Worm (Caenorhabditis elegans) whole organism, late embryonic: ENCODE results near the gene nhr-19.

Experiments used
- C08G9.2 ChIP-seq: sonication (generic microtip); optimal IDR thresholded peaks from 2 replicates; lab custom pipeline; 2016; ENCODE audit warnings: mild to moderate bottlenecking, missing genetic modification characterization, moderate library complexity, missing compliant biosample characterization
- F13H6.1 ChIP-seq: sonication (generic microtip); optimal IDR thresholded peaks from 2 replicates; lab custom pipeline; 2016; ENCODE audit warnings: missing genetic modification characterization, missing compliant biosample characterization
- K09A11.1 ChIP-seq: sonication (generic microtip); optimal IDR thresholded peaks from 2 replicates; lab custom pipeline; 2017; ENCODE audit warnings: antibody characterized with exemption, mild to moderate bottlenecking, missing genetic modification characterization, missing compliant biosample characterization; ENCODE audit not compliant: insufficient read depth
- T23F11.4 ChIP-seq: fragments of 200-800 bp; sonication (Bioruptor generic); optimal IDR thresholded peaks from 2 replicates; lab custom pipeline; 2018; ENCODE audit warnings: mild to moderate bottlenecking, missing genetic modification characterization, missing compliant biosample characterization
- Y22D7AL.16 ChIP-seq: sonication (generic microtip); optimal IDR thresholded peaks from 2 replicates; lab custom pipeline; 2016; ENCODE audit warnings: missing genetic modification characterization, missing compliant biosample characterization
- ahr-1 ChIP-seq: sonication (generic microtip); optimal IDR thresholded peaks from 2 replicates; lab custom pipeline; 2016; ENCODE audit warnings: missing genetic modification characterization, missing compliant biosample characterization
- ceh-14 ChIP-seq: sonication (generic microtip); optimal IDR thresholded peaks from 2 replicates; lab custom pipeline; 2016; ENCODE audit warnings: missing genotype, missing genetic modification characterization, missing compliant biosample characterization
- ceh-18 ChIP-seq: sonication (generic microtip); optimal IDR thresholded peaks from 2 replicates; lab custom pipeline; 2016; ENCODE audit warnings: missing genetic modification characterization, missing compliant biosample characterization
- ceh-2 ChIP-seq: sonication (generic microtip); optimal IDR thresholded peaks from 2 replicates; lab custom pipeline; 2016; ENCODE audit warnings: missing genotype, missing genetic modification characterization, missing compliant biosample characterization
- ceh-22 ChIP-seq: sonication (generic microtip); optimal IDR thresholded peaks from 2 replicates; lab custom pipeline; 2017; ENCODE audit warnings: missing biosample characterization, missing genetic modification characterization
- ceh-24 ChIP-seq: sonication (generic microtip); optimal IDR thresholded peaks from 2 replicates; lab custom pipeline; 2016; ENCODE audit warnings: mild to moderate bottlenecking, missing genetic modification characterization, missing compliant biosample characterization
- ceh-30 ChIP-seq: fragments of 150-350 bp; optimal IDR thresholded peaks from 2 replicates; lab custom pipeline; 2014; ENCODE audit warnings: missing biosample characterization, missing genetic modification characterization
- ceh-31 ChIP-seq: sonication (generic microtip); optimal IDR thresholded peaks from 2 replicates; lab custom pipeline; 2016; ENCODE audit warnings: missing genetic modification characterization, missing compliant biosample characterization
- ceh-34 ChIP-seq: sonication (generic microtip); optimal IDR thresholded peaks from 2 replicates; lab custom pipeline; 2016; ENCODE audit warnings: mild to moderate bottlenecking, missing genetic modification characterization, missing compliant biosample characterization
- ceh-45 ChIP-seq: fragments of 200-800 bp; sonication (Bioruptor generic); IDR thresholded peaks from 2 replicates; pipeline ENCODE4 v1.3.6; 2022; ENCODE audit warnings: missing genetic modification reagents, missing genetic modification characterization, missing compliant biosample characterization
- ceh-48 ChIP-seq: sonication (generic microtip); optimal IDR thresholded peaks from 2 replicates; lab custom pipeline; 2016; ENCODE audit warnings: missing genetic modification characterization, inconsistent platforms, missing compliant biosample characterization
- ceh-6 ChIP-seq: fragments of 200-800 bp; sonication (Bioruptor generic); optimal IDR thresholded peaks from 2 replicates; lab custom pipeline; 2018; ENCODE audit warnings: mild to moderate bottlenecking, missing genetic modification characterization, missing compliant biosample characterization
- dmd-4 ChIP-seq: sonication (generic microtip); optimal IDR thresholded peaks from 2 replicates; lab custom pipeline; 2016; ENCODE audit warnings: borderline replicate concordance, missing genetic modification characterization, missing compliant biosample characterization
- dve-1 ChIP-seq: sonication (generic microtip); optimal IDR thresholded peaks from 2 replicates; lab custom pipeline; 2017; ENCODE audit warnings: antibody characterized with exemption, mild to moderate bottlenecking, missing genetic modification characterization, missing compliant biosample characterization
- ets-4 ChIP-seq: sonication (generic microtip); optimal IDR thresholded peaks from 2 replicates; lab custom pipeline; 2016; ENCODE audit warnings: missing genetic modification characterization, missing compliant biosample characterization
- eyg-1 ChIP-seq: sonication (generic microtip); optimal IDR thresholded peaks from 2 replicates; lab custom pipeline; 2016; ENCODE audit warnings: missing genotype, missing genetic modification characterization, missing compliant biosample characterization
- fax-1 ChIP-seq: sonication (generic microtip); optimal IDR thresholded peaks from 2 replicates; lab custom pipeline; 2016; ENCODE audit warnings: missing genotype, missing genetic modification characterization, missing compliant biosample characterization
- hlh-15 ChIP-seq: sonication (generic microtip); optimal IDR thresholded peaks from 2 replicates; lab custom pipeline; 2016; ENCODE audit warnings: missing genetic modification characterization, missing compliant biosample characterization
- hlh-30 ChIP-seq: sonication (generic microtip); optimal IDR thresholded peaks from 2 replicates; lab custom pipeline; 2017; ENCODE audit warnings: antibody characterized with exemption, missing genetic modification characterization, missing compliant biosample characterization; ENCODE audit not compliant: insufficient read depth
- hlh-6 ChIP-seq: sonication (generic microtip); optimal IDR thresholded peaks from 2 replicates; lab custom pipeline; 2016; ENCODE audit warnings: missing genotype, missing genetic modification characterization, missing compliant biosample characterization
- nfya-1 ChIP-seq: sonication (generic microtip); optimal IDR thresholded peaks from 2 replicates; lab custom pipeline; 2017; ENCODE audit warnings: missing genetic modification characterization, mild to moderate bottlenecking, missing compliant biosample characterization, antibody characterized with exemption, moderate library complexity
- nhr-232 ChIP-seq: sonication (generic microtip); optimal IDR thresholded peaks from 2 replicates; lab custom pipeline; 2016; ENCODE audit warnings: missing genetic modification characterization, missing compliant biosample characterization
- npax-4 ChIP-seq: sonication (generic microtip); optimal IDR thresholded peaks from 2 replicates; lab custom pipeline; 2016; ENCODE audit warnings: missing genetic modification characterization, missing compliant biosample characterization
- pax-1 ChIP-seq: fragments of 150-350 bp; optimal IDR thresholded peaks from 2 replicates; lab custom pipeline; 2014; ENCODE audit warnings: missing biosample characterization, missing genetic modification characterization
- pha-2 ChIP-seq: sonication (generic microtip); optimal IDR thresholded peaks from 2 replicates; lab custom pipeline; 2017; ENCODE audit warnings: mild to moderate bottlenecking, missing genetic modification characterization, missing compliant biosample characterization
- pros-1 ChIP-seq: fragments of 150-350 bp; optimal IDR thresholded peaks from 2 replicates; lab custom pipeline; 2014; ENCODE audit warnings: missing biosample characterization, missing genetic modification reagents, missing genetic modification characterization
- ref-2 ChIP-seq: sonication (generic microtip); optimal IDR thresholded peaks from 2 replicates; lab custom pipeline; 2016; ENCODE audit warnings: missing genetic modification characterization, missing compliant biosample characterization
- rnt-1 ChIP-seq: sonication (generic microtip); optimal IDR thresholded peaks from 2 replicates; lab custom pipeline; 2016; ENCODE audit warnings: missing genetic modification characterization, missing compliant biosample characterization
- sdc-2 ChIP-seq: sonication (generic microtip); optimal IDR thresholded peaks from 2 replicates; lab custom pipeline; 2016; ENCODE audit warnings: missing genotype, missing genetic modification characterization, missing compliant biosample characterization
- sox-2 ChIP-seq: fragments of 200-800 bp; sonication (Bioruptor generic); IDR thresholded peaks from 2 replicates; pipeline ENCODE4 v1.3.6; 2022; ENCODE audit warnings: missing genetic modification reagents, missing genetic modification characterization, missing compliant biosample characterization
- sox-4 ChIP-seq: sonication (generic microtip); optimal IDR thresholded peaks from 2 replicates; lab custom pipeline; 2017; ENCODE audit warnings: mild to moderate bottlenecking, missing genetic modification characterization, inconsistent platforms, missing compliant biosample characterization
- syd-9 ChIP-seq: sonication (generic microtip); optimal IDR thresholded peaks from 2 replicates; lab custom pipeline; 2016; ENCODE audit warnings: mild to moderate bottlenecking, missing genetic modification characterization, moderate library complexity, missing compliant biosample characterization
- tbx-2 ChIP-seq: sonication (generic microtip); optimal IDR thresholded peaks from 2 replicates; lab custom pipeline; 2016; ENCODE audit warnings: missing genetic modification characterization, missing compliant biosample characterization
- tbx-7 ChIP-seq: sonication (generic microtip); optimal IDR thresholded peaks from 2 replicates; lab custom pipeline; 2016; ENCODE audit warnings: missing genotype, missing genetic modification characterization, missing compliant biosample characterization
- ttx-3 ChIP-seq: sonication (generic microtip); optimal IDR thresholded peaks from 2 replicates; lab custom pipeline; 2016; ENCODE audit warnings: missing genetic modification reagents, missing genetic modification characterization, missing compliant biosample characterization
- unc-42 ChIP-seq: sonication (generic microtip); optimal IDR thresholded peaks from 2 replicates; lab custom pipeline; 2016; ENCODE audit warnings: missing genotype, missing genetic modification characterization, missing compliant biosample characterization
- unc-55 ChIP-seq: sonication (generic microtip); optimal IDR thresholded peaks from 2 replicates; lab custom pipeline; 2017; ENCODE audit warnings: missing biosample characterization, missing genetic modification reagents, missing genetic modification characterization

The nhr-19 gene

DNA sequence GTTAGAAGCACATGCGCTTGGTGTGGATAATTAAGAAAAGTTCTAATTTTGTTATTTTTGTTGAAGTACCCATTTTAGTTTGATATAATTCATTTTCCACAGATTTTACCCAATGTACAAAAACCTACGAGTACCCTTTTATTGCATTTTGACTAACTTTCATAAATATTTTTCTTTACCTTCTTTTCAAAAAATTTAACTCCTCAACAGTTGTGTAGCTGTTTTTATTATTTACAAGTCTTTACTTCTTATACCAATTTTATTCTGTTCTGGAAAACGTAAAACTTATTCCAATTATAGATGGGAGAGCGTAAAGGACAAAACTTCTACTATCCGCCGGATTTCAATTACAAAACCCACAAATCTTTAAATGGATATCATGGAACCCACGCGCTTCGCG, 43.9 kb upstream of the nhr-19 start, which contains the start of gene ZK1307.9:
TSS of gene ZK1307.9 (plus strand) at position 301 of the 400 bp plus-strand sequence.
- no peak for TF ChIP-seq unc-42 (tag; lab: Kevin White, UChicago)
- TF ChIP-seq K09A11.1 (tag; lab: Kevin White, UChicago), result no peak
- TF ChIP-seq ceh-18 (tag; lab: Kevin White, UChicago), result no peak
- TF ChIP-seq nhr-232 (tag; lab: Kevin White, UChicago), result no peak
- TF ChIP-seq ceh-24 (tag; lab: Kevin White, UChicago), result no peak
- TF ChIP-seq, all 69 proteins: peak for 0

- TF ChIP-seq ceh-48 (tag; lab: Kevin White, UChicago) (peak; percentile 46), hlh-30 (tag; lab: Kevin White, UChicago) (peak; percentile 87), sox-2 (GFP tag; lab: Robert Waterston, UW) (no peak)
Measured at ce11 chrII:9646928-9647838, 41.9 kb upstream of the nhr-19 start, which contains the start of gene sqv-8. Gene sqv-8 (plus strand): TSS chrII:9646978.

- TF ChIP-seq ceh-14 (tag; lab: Kevin White, UChicago) (peak; percentile 47), Y22D7AL.16 (tag; lab: Kevin White, UChicago) (no peak), ceh-31 (peak; percentile 87), pax-1 (tag; lab: Kevin White, UChicago) (no peak), ceh-2 (tag; lab: Kevin White, UChicago) (peak; percentile 45), ceh-18 (tag; lab: Kevin White, UChicago) (peak; percentile 56), dve-1 (tag; lab: Kevin White, UChicago) (peak; percentile 32), ceh-22 (tag; lab: Kevin White, UChicago) (no peak), ceh-30 (tag; lab: Kevin White, UChicago) (peak; percentile 58), F13H6.1 (tag; lab: Kevin White, UChicago) (no peak), dmd-4 (tag; lab: Kevin White, UChicago) (peak; percentile 58), syd-9 (tag; lab: Kevin White, UChicago) (peak; percentile 46), npax-4 (tag; lab: Kevin White, UChicago) (no peak), ceh-6 (GFP tag; lab: Kevin White, UChicago) (peak; percentile 37), pros-1 (tag; lab: Kevin White, UChicago) (peak; percentile 78), K09A11.1 (tag; lab: Kevin White, UChicago) (peak; percentile 31), fax-1 (tag; lab: Kevin White, UChicago) (no peak), ceh-45 (no peak), tbx-2 (tag; lab: Kevin White, UChicago) (peak; percentile 66), ttx-3 (no peak), T23F11.4 (GFP tag; lab: Kevin White, UChicago) (no peak), ahr-1 (tag; lab: Kevin White, UChicago) (no peak), unc-55 (peak; percentile 77), ets-4 (tag; lab: Kevin White, UChicago) (peak; percentile 18), unc-42 (tag; lab: Kevin White, UChicago) (peak; percentile 19), rnt-1 (tag; lab: Kevin White, UChicago) (peak; percentile 59), pha-2 (tag; lab: Kevin White, UChicago) (peak; percentile 3), C08G9.2 (tag; lab: Kevin White, UChicago) (peak; percentile 47), ref-2 (tag; lab: Kevin White, UChicago) (peak; percentile 72), sox-4 (no peak), eyg-1 (tag; lab: Kevin White, UChicago) (no peak), hlh-6 (tag; lab: Kevin White, UChicago) (peak; percentile 40), sdc-2 (peak; percentile 13), ceh-34 (peak; percentile 76), ceh-48 (tag; lab: Kevin White, UChicago) (peak; percentile 80), hlh-15 (tag; lab: Kevin White, UChicago) (no peak), nfya-1 (tag; lab: Kevin White, UChicago) (peak; percentile 89), hlh-30 (tag; lab: Kevin White, UChicago) (peak; percentile 85), tbx-7 (tag; lab: Kevin White, UChicago) (no peak)
Measured at ce11 chrII:9646122-9646555, 40.8 kb upstream of the nhr-19 start.
